Worm (Caenorhabditis elegans): ENCODE measurements around the gene F07A11.1.

DNA sequence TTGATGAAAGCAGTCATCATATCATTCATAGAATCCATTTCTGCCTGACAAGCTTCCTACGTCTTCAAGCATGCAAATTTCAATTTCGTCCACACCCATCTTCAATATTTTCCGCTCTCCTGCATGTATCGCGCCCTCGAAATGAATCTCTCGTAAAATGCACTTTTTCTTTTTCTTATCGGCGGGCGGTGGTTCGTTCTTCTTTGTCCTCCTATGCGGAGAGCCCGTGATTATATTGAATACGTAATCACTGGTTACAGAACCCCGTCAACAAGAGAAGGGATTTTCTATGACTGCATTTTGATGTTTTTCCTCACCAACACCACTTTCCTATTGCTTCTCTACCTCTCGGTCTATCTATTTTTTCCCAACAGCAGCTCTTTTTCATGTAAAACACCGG is 44.7 kb upstream of the F07A11.1 start:
- no peak for TF ChIP-seq klf-2 (GFP tag; conservative IDR thresholded peaks at IDR 0.05)
- no peak for TF ChIP-seq T22C8.4 (GFP tag; IDR thresholded peaks at IDR 0.05)
- TF ChIP-seq med-1 (GFP tag; optimal IDR thresholded peaks at IDR 0.05; ENCODE audit: insufficient read depth) = no peak
